Worm (Caenorhabditis elegans) whole organism, young adult: ENCODE results near the gene frpr-4.
A peak's percentile ranks its signal among the peaks of the same experiment; 100 is the strongest.

ENCODE experiments used
- B0035.1 ChIP-seq: sonication (generic microtip); optimal IDR thresholded peaks from 2 replicates; lab custom pipeline; 2016; ENCODE audit warnings: missing genetic modification characterization, mild to moderate bottlenecking, missing compliant biosample characterization, missing genotype, missing genetic modification reagents
- B0261.1 ChIP-seq: sonication (generic microtip); optimal IDR thresholded peaks from 2 replicates; lab custom pipeline; 2016; ENCODE audit warnings: mild to moderate bottlenecking, missing genetic modification characterization, moderate library complexity, missing compliant biosample characterization
- B0336.3 ChIP-seq: fragments of 200-800 bp; sonication (Bioruptor generic); IDR thresholded peaks from 2 replicates; pipeline ENCODE4 v1.3.6; 2022; ENCODE audit warnings: missing genetic modification characterization, missing compliant biosample characterization
- F33H1.4 ChIP-seq: fragments of 200-800 bp; sonication (Bioruptor generic); IDR thresholded peaks from 2 replicates; pipeline ENCODE4 v1.3.6; 2022; ENCODE audit warnings: missing genetic modification reagents, missing genetic modification characterization, missing compliant biosample characterization
- F49E8.2 ChIP-seq: sonication (generic microtip); optimal IDR thresholded peaks from 3 replicates; lab custom pipeline; 2017; ENCODE audit warnings: missing genetic modification characterization, mild to moderate bottlenecking, missing compliant biosample characterization, antibody characterized with exemption, moderate library complexity; ENCODE audit not compliant: insufficient read depth
- F55B11.4 ChIP-seq: sonication (generic microtip); optimal IDR thresholded peaks from 2 replicates; lab custom pipeline; 2016; ENCODE audit warnings: missing compliant biosample characterization, missing genetic modification characterization, borderline replicate concordance; ENCODE audit not compliant: insufficient read depth
- Y53G8AR.9 ChIP-seq: fragments of 200-800 bp; sonication (Bioruptor generic); conservative IDR thresholded peaks from 2 replicates; pipeline ENCODE4 v1.3.6; 2022; ENCODE audit warnings: missing genetic modification reagents, missing genetic modification characterization, missing compliant biosample characterization
- Y95B8A.8 ChIP-seq: fragments of 200-800 bp; sonication (Bioruptor generic); IDR thresholded peaks from 2 replicates; pipeline ENCODE4 v1.3.6; 2022; ENCODE audit warnings: missing genetic modification reagents, missing genetic modification characterization, missing compliant biosample characterization
- akir-1 ChIP-seq: fragments of 200-800 bp; sonication (Bioruptor generic); optimal IDR thresholded peaks from 2 replicates; lab custom pipeline; 2018; ENCODE audit warnings: mild to moderate bottlenecking, missing genetic modification characterization, moderate library complexity, missing compliant biosample characterization
- aptf-2 ChIP-seq: fragments of 200-800 bp; sonication (Bioruptor generic); conservative IDR thresholded peaks from 2 replicates; pipeline ENCODE4 v1.3.6; 2022; ENCODE audit warnings: missing genetic modification reagents, missing genetic modification characterization, missing compliant biosample characterization
- attf-5 ChIP-seq: fragments of 200-800 bp; sonication (Bioruptor generic); optimal IDR thresholded peaks from 2 replicates; lab custom pipeline; 2018; ENCODE audit warnings: mild to moderate bottlenecking, missing genetic modification characterization, missing compliant biosample characterization
- attf-6 ChIP-seq: fragments of 200-800 bp; sonication (Bioruptor generic); IDR thresholded peaks from 2 replicates; pipeline ENCODE4 v1.3.6; 2022; ENCODE audit warnings: missing genetic modification reagents, missing genetic modification characterization, missing compliant biosample characterization
- cebp-2 ChIP-seq: fragments of 200-800 bp; sonication (Bioruptor generic); IDR thresholded peaks from 2 replicates; pipeline ENCODE4 v1.3.6; 2022; ENCODE audit warnings: missing genetic modification characterization, missing compliant biosample characterization
- ceh-27 ChIP-seq: fragments of 200-800 bp; sonication (Bioruptor generic); optimal IDR thresholded peaks from 2 replicates; lab custom pipeline; 2018; ENCODE audit warnings: mild to moderate bottlenecking, missing genetic modification characterization, moderate library complexity, missing compliant biosample characterization
- ceh-91 ChIP-seq: fragments of 200-800 bp; sonication (Bioruptor generic); IDR thresholded peaks from 2 replicates; pipeline ENCODE4 v1.3.6; 2022; ENCODE audit warnings: missing genetic modification reagents, missing genetic modification characterization, missing compliant biosample characterization
- dpl-1 ChIP-seq: fragments of 150-350 bp; optimal IDR thresholded peaks from 2 replicates; lab custom pipeline; 2014; ENCODE audit warnings: missing biosample characterization, missing genetic modification reagents, missing genetic modification characterization
- efl-1 ChIP-seq: fragments of 150-350 bp; optimal IDR thresholded peaks from 2 replicates; lab custom pipeline; 2014; ENCODE audit warnings: missing biosample characterization, missing genetic modification reagents, missing genetic modification characterization
- egl-18 ChIP-seq: fragments of 200-800 bp; sonication (Bioruptor generic); IDR thresholded peaks from 2 replicates; pipeline ENCODE4 v1.3.6; 2022; ENCODE audit warnings: missing genetic modification reagents, missing genetic modification characterization, missing compliant biosample characterization
- ekl-4 ChIP-seq: fragments of 200-800 bp; sonication (Bioruptor generic); IDR thresholded peaks from 2 replicates; pipeline ENCODE4 v1.3.6; 2022; ENCODE audit warnings: missing genetic modification reagents, missing genetic modification characterization, missing compliant biosample characterization
- ets-4 ChIP-seq: fragments of 200-800 bp; sonication (Bioruptor generic); optimal IDR thresholded peaks from 2 replicates; lab custom pipeline; 2018; ENCODE audit warnings: mild to moderate bottlenecking, missing genetic modification characterization, missing compliant biosample characterization
- fkh-3 ChIP-seq: sonication (generic microtip); optimal IDR thresholded peaks from 2 replicates; lab custom pipeline; 2016; ENCODE audit warnings: mild to moderate bottlenecking, missing genetic modification characterization, missing compliant biosample characterization
- let-526 ChIP-seq: fragments of 200-800 bp; sonication (Bioruptor generic); IDR thresholded peaks from 2 replicates; pipeline ENCODE4 v1.3.6; 2022; ENCODE audit warnings: missing genetic modification reagents, missing genetic modification characterization, missing compliant biosample characterization
- lin-54 ChIP-seq: fragments of 200-800 bp; sonication (Bioruptor generic); optimal IDR thresholded peaks from 2 replicates; lab custom pipeline; 2018; ENCODE audit warnings: mild to moderate bottlenecking, missing genetic modification characterization, missing compliant biosample characterization
- madf-10 ChIP-seq: sonication (generic microtip); optimal IDR thresholded peaks from 2 replicates; lab custom pipeline; 2016; ENCODE audit warnings: mild to moderate bottlenecking, missing genetic modification characterization, missing compliant biosample characterization
- madf-6 ChIP-seq: fragments of 200-800 bp; sonication (Bioruptor generic); IDR thresholded peaks from 2 replicates; pipeline ENCODE4 v1.3.6; 2022; ENCODE audit warnings: missing genetic modification reagents, missing genetic modification characterization, missing compliant biosample characterization
- nfya-1 ChIP-seq: sonication (generic microtip); optimal IDR thresholded peaks from 2 replicates; lab custom pipeline; 2017; ENCODE audit warnings: antibody characterized with exemption, missing compliant biosample characterization, missing genetic modification characterization, borderline replicate concordance; ENCODE audit not compliant: insufficient read depth
- nfya-2 ChIP-seq: fragments of 200-800 bp; sonication (Bioruptor generic); IDR thresholded peaks from 2 replicates; pipeline ENCODE4 v1.3.6; 2022; ENCODE audit warnings: missing genetic modification reagents, missing genetic modification characterization, missing compliant biosample characterization
- nfyb-1 ChIP-seq: fragments of 200-800 bp; sonication (Bioruptor generic); IDR thresholded peaks from 2 replicates; pipeline ENCODE4 v1.3.6; 2022; ENCODE audit warnings: missing genetic modification reagents, missing genetic modification characterization, missing compliant biosample characterization
- nhr-179 ChIP-seq: sonication (generic microtip); optimal IDR thresholded peaks from 2 replicates; lab custom pipeline; 2016; ENCODE audit warnings: mild to moderate bottlenecking, missing genetic modification characterization, missing compliant biosample characterization
- nhr-27 ChIP-seq: fragments of 200-800 bp; sonication (Bioruptor generic); optimal IDR thresholded peaks from 2 replicates; lab custom pipeline; 2018; ENCODE audit warnings: mild to moderate bottlenecking, missing genetic modification characterization, moderate library complexity, missing compliant biosample characterization
- nhr-80 ChIP-seq: sonication (generic microtip); optimal IDR thresholded peaks from 2 replicates; lab custom pipeline; 2016; ENCODE audit warnings: missing genetic modification characterization, missing compliant biosample characterization
- nhr-90 ChIP-seq: sonication (generic microtip); optimal IDR thresholded peaks from 2 replicates; lab custom pipeline; 2016; ENCODE audit warnings: missing genotype, mild to moderate bottlenecking, missing genetic modification characterization, missing compliant biosample characterization
- rcor-1 ChIP-seq: fragments of 200-800 bp; sonication (Bioruptor generic); IDR thresholded peaks from 2 replicates; pipeline ENCODE4 v1.3.6; 2022; ENCODE audit warnings: missing genetic modification reagents, missing genetic modification characterization, missing compliant biosample characterization
- snpc-1.3 ChIP-seq: sonication (generic microtip); optimal IDR thresholded peaks from 2 replicates; lab custom pipeline; 2017; ENCODE audit warnings: missing genetic modification characterization, mild to moderate bottlenecking, missing compliant biosample characterization, antibody characterized with exemption, moderate library complexity, missing genotype, missing genetic modification reagents; ENCODE audit not compliant: insufficient read depth
- snpc-3.4 ChIP-seq: sonication (generic microtip); optimal IDR thresholded peaks from 2 replicates; lab custom pipeline; 2017; ENCODE audit warnings: missing genetic modification characterization, mild to moderate bottlenecking, missing compliant biosample characterization, antibody characterized with exemption, moderate library complexity, missing genotype, missing genetic modification reagents
- somi-1 ChIP-seq: fragments of 200-800 bp; sonication (Bioruptor generic); optimal IDR thresholded peaks from 2 replicates; lab custom pipeline; 2018; ENCODE audit warnings: mild to moderate bottlenecking, missing genetic modification characterization, missing compliant biosample characterization
- sptf-2 ChIP-seq: fragments of 200-800 bp; sonication (Bioruptor generic); optimal IDR thresholded peaks from 2 replicates; lab custom pipeline; 2018; ENCODE audit warnings: mild to moderate bottlenecking, missing genetic modification characterization, missing compliant biosample characterization
- tlf-1 ChIP-seq: fragments of 200-800 bp; sonication (Bioruptor generic); optimal IDR thresholded peaks from 2 replicates; lab custom pipeline; 2018; ENCODE audit warnings: mild to moderate bottlenecking, missing genetic modification characterization, missing compliant biosample characterization
- xnd-1 ChIP-seq: sonication (generic microtip); optimal IDR thresholded peaks from 2 replicates; lab custom pipeline; 2016; ENCODE audit warnings: missing genotype, missing genetic modification reagents, missing genetic modification characterization, missing compliant biosample characterization
- zfh-2 ChIP-seq: fragments of 200-800 bp; sonication (Bioruptor generic); conservative IDR thresholded peaks from 2 replicates; pipeline ENCODE4 v1.3.6; 2022; ENCODE audit warnings: missing genetic modification reagents, missing genetic modification characterization, missing compliant biosample characterization
- zim-3 ChIP-seq: sonication (generic microtip); optimal IDR thresholded peaks from 2 replicates; lab custom pipeline; 2017; ENCODE audit warnings: mild to moderate bottlenecking, missing genetic modification characterization, moderate library complexity, missing compliant biosample characterization
- ztf-18 ChIP-seq: sonication (generic microtip); optimal IDR thresholded peaks from 2 replicates; lab custom pipeline; 2016; ENCODE audit warnings: missing genotype, mild to moderate bottlenecking, missing genetic modification characterization, missing compliant biosample characterization
- ztf-28 ChIP-seq: fragments of 200-800 bp; sonication (Bioruptor generic); IDR thresholded peaks from 2 replicates; pipeline ENCODE4 v1.3.6; 2022; ENCODE audit warnings: missing genetic modification reagents, missing genetic modification characterization, missing compliant biosample characterization
- ztf-3 ChIP-seq: fragments of 200-800 bp; sonication (Bioruptor generic); optimal IDR thresholded peaks from 2 replicates; lab custom pipeline; 2018; ENCODE audit warnings: mild to moderate bottlenecking, missing genetic modification characterization, missing compliant biosample characterization
- ztf-6 ChIP-seq: fragments of 200-800 bp; sonication (Bioruptor generic); IDR thresholded peaks from 2 replicates; pipeline ENCODE4 v1.3.6; 2022; ENCODE audit warnings: missing genetic modification reagents, missing genetic modification characterization, missing compliant biosample characterization

The frpr-4 gene

ce11 chrII:5241560-5241959, 13.8 kb downstream of the frpr-4 start, which contains the start of gene T16D1.1 (continued):
- no peak for TF ChIP-seq dpl-1
- no peak for TF ChIP-seq efl-1 (GFP tag; lab: Kevin White, UChicago)
- TF ChIP-seq F49E8.2 (tag; lab: Kevin White, UChicago), result no peak

DNA sequence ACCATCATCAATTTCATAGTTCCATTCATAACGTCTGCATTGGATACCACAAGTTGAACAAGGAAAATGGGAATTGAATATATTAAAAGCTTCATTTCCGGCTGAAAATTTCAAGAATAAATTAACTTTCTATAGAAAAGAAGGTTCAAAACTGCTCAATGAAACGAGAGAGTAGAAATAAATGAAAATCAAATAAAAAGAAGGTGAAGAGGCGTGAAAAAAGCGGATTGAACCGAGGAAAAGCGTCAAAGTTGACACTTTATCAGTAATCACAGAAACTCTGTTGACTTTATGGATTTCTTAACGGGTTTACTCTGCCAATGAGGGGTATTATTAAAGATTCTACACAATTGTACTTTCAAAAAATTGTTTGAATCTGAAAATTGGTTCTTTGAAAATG, 17.0 kb downstream of the frpr-4 start, which contains the start of gene pho-4:
pho-4 (minus strand) TSS at position 101 of the 400 bp plus-strand sequence.
- TF ChIP-seq Y95B8A.8 (GFP tag; lab: Robert Waterston, UW) (no peak), snpc-3.4 (no peak), fkh-3 (tag; lab: Kevin White, UChicago) (no peak), zfh-2 (GFP tag; lab: Robert Waterston, UW) (no peak), akir-1 (GFP tag; lab: Kevin White, UChicago) (no peak), F55B11.4 (tag; lab: Kevin White, UChicago) (no peak), ztf-3 (GFP tag; lab: Kevin White, UChicago) (no peak), tlf-1 (GFP tag; lab: Kevin White, UChicago) (no peak), sptf-2 (GFP tag; lab: Kevin White, UChicago) (no peak), ets-4 (GFP tag; lab: Kevin White, UChicago) (no peak), nhr-90 (no peak), zim-3 (no peak)

ce11 chrII:5237699-5238098, 17.6 kb downstream of the frpr-4 start:
- TF ChIP-seq Y53G8AR.9 (GFP tag; lab: Robert Waterston, UW) (no peak), attf-5 (peak; percentile 36), zfh-2 (GFP tag; lab: Robert Waterston, UW) (no peak), sptf-2 (GFP tag; lab: Kevin White, UChicago) (no peak), B0336.3 (GFP tag; lab: Robert Waterston, UW) (no peak), rcor-1 (GFP tag; lab: Robert Waterston, UW) (no peak), egl-18 (no peak), F33H1.4 (GFP tag; lab: Robert Waterston, UW) (no peak; the same call in 1 of the 2 replicates), ztf-6 (GFP tag; lab: Robert Waterston, UW) (no peak), nhr-179 (tag; lab: Kevin White, UChicago) (no peak), ztf-18 (tag; lab: Kevin White, UChicago) (peak; percentile 4), nhr-80 (tag; lab: Kevin White, UChicago) (peak; percentile 18), madf-10 (tag; lab: Kevin White, UChicago) (no peak), ceh-27 (peak; percentile 0), xnd-1 (tag; lab: Kevin White, UChicago) (no peak), lin-54 (GFP tag; lab: Kevin White, UChicago) (no peak), B0261.1 (tag; lab: Kevin White, UChicago) (peak; percentile 82), nhr-27 (tag; lab: Kevin White, UChicago) (no peak), ztf-28 (GFP tag; lab: Robert Waterston, UW) (0 out of 2 replicates have a peak, but pooled peaks have one; percentile 24), let-526 (no peak), nfya-2 (GFP tag; lab: Robert Waterston, UW) (no peak), B0035.1 (tag; lab: Kevin White, UChicago) (no peak), aptf-2 (GFP tag; lab: Robert Waterston, UW) (no peak), madf-6 (peak; percentile 52; the same call in 1 of the 2 replicates), snpc-1.3 (tag; lab: Kevin White, UChicago) (no peak), nfya-1 (tag; lab: Kevin White, UChicago) (no peak), ekl-4 (GFP tag; lab: Robert Waterston, UW) (peak; percentile 53; the same call in 1 of the 2 replicates), akir-1 (GFP tag; lab: Kevin White, UChicago) (no peak), cebp-2 (GFP tag; lab: Robert Waterston, UW) (no peak), somi-1 (no peak), nfyb-1 (GFP tag; lab: Robert Waterston, UW) (peak; percentile 80), attf-6 (no peak), ceh-91 (GFP tag; lab: Robert Waterston, UW) (no peak)
